In the genomic region with DNA sequence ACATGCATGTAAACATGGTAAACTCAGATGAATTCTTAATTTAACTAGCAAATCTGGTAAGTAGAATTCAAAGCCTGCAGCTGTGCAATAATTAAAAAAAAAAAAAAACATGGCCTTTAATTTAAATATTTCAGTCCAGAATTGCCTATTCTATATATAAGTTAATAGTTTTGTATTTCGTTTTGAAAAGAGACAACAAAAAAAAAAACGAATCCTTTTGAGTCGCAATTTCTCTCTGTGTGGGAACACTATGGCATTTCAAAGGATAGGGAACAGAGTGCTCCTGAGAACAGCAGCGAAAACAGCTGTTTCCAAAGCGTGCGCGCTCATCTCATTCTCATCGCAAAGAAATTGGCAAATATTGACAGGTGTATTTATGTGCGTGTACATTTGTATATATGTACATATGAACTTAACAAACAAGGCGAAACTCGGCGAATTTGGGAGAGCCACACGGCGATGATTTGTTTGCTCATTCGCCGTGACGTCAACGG, we compare ENCODE assay signal across 4 fruit fly cellular contexts.
TF ChIP-seq lines count a peak whose summit lies in the region.

No protein-coding gene starts in this region.

TF ChIP-seq in whole organism, embryonic, 481 proteins besides CTCF, POLR2A, EP300 and RAD21 (continued from another document and continues in another):
- TF ChIP-seq ham (GFP tag; IDR thresholded peaks at IDR 0.05; lab: Robert Waterston, UW) (no peak), CG14667 (GFP tag; IDR thresholded peaks at IDR 0.05; lab: Robert Waterston, UW) (no peak), crp (GFP tag; optimal IDR thresholded peaks at IDR 0.05; lab: Kevin White, UChicago) (peak in 1 of 2 experiments; percentile 44), CG1233 (GFP tag; optimal IDR thresholded peaks at IDR 0.05; lab: Kevin White, UChicago) (peak; percentile 47), CG10321 (GFP tag; IDR thresholded peaks at IDR 0.05; lab: Robert Waterston, UW) (no peak), sug (tag; optimal IDR thresholded peaks at IDR 0.05; lab: Kevin White, UChicago) (no peak), CG6683 (GFP tag; optimal IDR thresholded peaks at IDR 0.05; lab: Kevin White, UChicago) (peak; percentile 3), CG12155 (GFP tag; optimal IDR thresholded peaks at IDR 0.05; lab: Kevin White, UChicago) (peak; percentile 60), luna (GFP tag; optimal IDR thresholded peaks at IDR 0.05; lab: Kevin White, UChicago) (no peak), Eip74EF (GFP tag; optimal IDR thresholded peaks at IDR 0.05; lab: Kevin White, UChicago) (peak in 1 of 2 experiments; percentile 46), CG6689 (GFP tag; IDR thresholded peaks at IDR 0.05; lab: Robert Waterston, UW) (peak; percentile 65), sc (optimal IDR thresholded peaks at IDR 0.05; lab: Kevin White, UChicago) (no peak), sc (GFP tag; optimal IDR thresholded peaks at IDR 0.05; lab: Kevin White, UChicago) (peak; percentile 27), peb (GFP tag; IDR thresholded peaks at IDR 0.05; lab: Robert Waterston, UW) (no peak), CG18619 (GFP tag; optimal IDR thresholded peaks at IDR 0.05; lab: Kevin White, UChicago) (peak; percentile 45), CG31365 (tag; optimal IDR thresholded peaks at IDR 0.05; lab: Kevin White, UChicago) (peak; percentile 45), aop (GFP tag; IDR thresholded peaks at IDR 0.05; lab: Robert Waterston, UW) (no peak), CG1024 (GFP tag; IDR thresholded peaks at IDR 0.05; lab: Robert Waterston, UW) (no peak; the same call in 1 of the 2 replicates), Doc3 (GFP tag; IDR thresholded peaks at IDR 0.05; lab: Robert Waterston, UW; ENCODE audit: partially characterized antibody) (no peak), BtbVII (GFP tag; optimal IDR thresholded peaks at IDR 0.05; lab: Kevin White, UChicago) (peak; percentile 54), CG2202 (tag; optimal IDR thresholded peaks at IDR 0.05; lab: Kevin White, UChicago) (peak; percentile 23), scrt (GFP tag; optimal IDR thresholded peaks at IDR 0.05; lab: Kevin White, UChicago) (peak; percentile 32), CG15696 (tag; optimal IDR thresholded peaks at IDR 0.05; lab: Kevin White, UChicago) (peak; percentile 41), Sox102F (GFP tag; optimal IDR thresholded peaks at IDR 0.05; lab: Kevin White, UChicago) (peak; percentile 79), CG7987 (GFP tag; optimal IDR thresholded peaks at IDR 0.05; lab: Kevin White, UChicago) (peak; percentile 65), CG15269 (tag; optimal IDR thresholded peaks at IDR 0.05; lab: Kevin White, UChicago) (peak; percentile 66), CG9817 (tag; optimal IDR thresholded peaks at IDR 0.05; lab: Kevin White, UChicago) (peak; percentile 47), D19B (GFP tag; optimal IDR thresholded peaks at IDR 0.05; lab: Kevin White, UChicago) (peak; percentile 18), CG12942 (GFP tag; optimal IDR thresholded peaks at IDR 0.05; lab: Kevin White, UChicago) (peak; percentile 30), CG1792 (GFP tag; optimal IDR thresholded peaks at IDR 0.05; lab: Kevin White, UChicago) (no peak), odd (GFP tag; optimal IDR thresholded peaks at IDR 0.05; lab: Kevin White, UChicago) (peak; percentile 55)

TF ChIP-seq in whole organism, prepupa, 60 proteins besides CTCF, POLR2A, EP300 and RAD21 (continued from another document and continues in another):
- TF ChIP-seq CG32006 (GFP tag; optimal IDR thresholded peaks at IDR 0.05; lab: Kevin White, UChicago): peak; percentile 84
- no peak for TF ChIP-seq fd85E (GFP tag; optimal IDR thresholded peaks at IDR 0.05; lab: Kevin White, UChicago)
- no peak for TF ChIP-seq Hr38 (GFP tag; optimal IDR thresholded peaks at IDR 0.05; lab: Kevin White, UChicago)
- peak; percentile 69 for TF ChIP-seq eg (GFP tag; IDR thresholded peaks at IDR 0.05; lab: Robert Waterston, UW)
- TF ChIP-seq Gug (GFP tag; IDR thresholded peaks at IDR 0.05; lab: Robert Waterston, UW): peak; percentile 47; the same call in 1 of the 2 replicates
- peak; percentile 43 for TF ChIP-seq spab (GFP tag; optimal IDR thresholded peaks at IDR 0.05; lab: Kevin White, UChicago)
- peak; percentile 19 for TF ChIP-seq CG11902 (GFP tag; optimal IDR thresholded peaks at IDR 0.05; lab: Kevin White, UChicago)
- no peak for TF ChIP-seq CG11294 (GFP tag; IDR thresholded peaks at IDR 0.05; lab: Robert Waterston, UW)
- TF ChIP-seq fd59A (GFP tag; optimal IDR thresholded peaks at IDR 0.05; lab: Kevin White, UChicago): peak; percentile 38
- TF ChIP-seq topi (GFP tag; optimal IDR thresholded peaks at IDR 0.05; lab: Kevin White, UChicago): peak; percentile 76
- peak; percentile 86 for TF ChIP-seq fkh (GFP tag; optimal IDR thresholded peaks at IDR 0.05; lab: Kevin White, UChicago)
- TF ChIP-seq CG31627 (GFP tag; optimal IDR thresholded peaks at IDR 0.05; lab: Kevin White, UChicago): peak; percentile 75
- peak; percentile 73 for TF ChIP-seq CG6276 (GFP tag; optimal IDR thresholded peaks at IDR 0.05; lab: Kevin White, UChicago)
- TF ChIP-seq Met (GFP tag; optimal IDR thresholded peaks at IDR 0.05; lab: Kevin White, UChicago): peak; percentile 80
- TF ChIP-seq CG15336 (GFP tag; IDR thresholded peaks at IDR 0.05; lab: Robert Waterston, UW): peak; percentile 79
- TF ChIP-seq CG10669 (GFP tag; optimal IDR thresholded peaks at IDR 0.05; lab: Kevin White, UChicago): peak; percentile 60
- peak; percentile 20 for TF ChIP-seq CG6854 (GFP tag; optimal IDR thresholded peaks at IDR 0.05; lab: Kevin White, UChicago)
- TF ChIP-seq svp (GFP tag; lab: Kevin White, UChicago): peak; percentile 81
- peak; percentile 31 for TF ChIP-seq Blimp-1 (GFP tag; optimal IDR thresholded peaks at IDR 0.05; lab: Kevin White, UChicago)
- peak; percentile 50 for TF ChIP-seq Sox15 (GFP tag; optimal IDR thresholded peaks at IDR 0.05; lab: Kevin White, UChicago)
- TF ChIP-seq Eip93F (GFP tag; optimal IDR thresholded peaks at IDR 0.05; lab: Kevin White, UChicago): no peak
- TF ChIP-seq acj6 (GFP tag; optimal IDR thresholded peaks at IDR 0.05; lab: Kevin White, UChicago): peak; percentile 69
- peak; percentile 72; the same call in 2 of the 3 replicates for TF ChIP-seq CG6163 (GFP tag; IDR thresholded peaks at IDR 0.05; lab: Robert Waterston, UW)
- TF ChIP-seq dac (GFP tag; optimal IDR thresholded peaks at IDR 0.05; lab: Kevin White, UChicago): peak; percentile 57
- peak; percentile 66 for TF ChIP-seq CG10631 (GFP tag; optimal IDR thresholded peaks at IDR 0.05; lab: Kevin White, UChicago)
- peak; percentile 72 for TF ChIP-seq CG6792 (GFP tag; optimal IDR thresholded peaks at IDR 0.05; lab: Kevin White, UChicago)
- TF ChIP-seq lz (GFP tag; optimal IDR thresholded peaks at IDR 0.05; lab: Kevin White, UChicago): peak; percentile 76
- TF ChIP-seq achi (GFP tag; optimal IDR thresholded peaks at IDR 0.05; lab: Kevin White, UChicago): peak; percentile 75
- peak; percentile 69 for TF ChIP-seq vri (GFP tag; optimal IDR thresholded peaks at IDR 0.05; lab: Kevin White, UChicago)
- TF ChIP-seq CG4318 (GFP tag; optimal IDR thresholded peaks at IDR 0.05; lab: Kevin White, UChicago): peak; percentile 49
- TF ChIP-seq pdm3 (GFP tag; optimal IDR thresholded peaks at IDR 0.05; lab: Kevin White, UChicago): peak; percentile 73
- peak; percentile 32 for TF ChIP-seq dsx (GFP tag; optimal IDR thresholded peaks at IDR 0.05; lab: Kevin White, UChicago; ENCODE audit: poor library complexity, severe bottlenecking)

TF ChIP-seq in whole organism, pupa, 21 proteins besides CTCF, POLR2A, EP300 and RAD21 (continued from another document):
- peak; percentile 73 for TF ChIP-seq Pif1A (GFP tag; optimal IDR thresholded peaks at IDR 0.05; lab: Kevin White, UChicago)
- TF ChIP-seq Pif1B (GFP tag; optimal IDR thresholded peaks at IDR 0.05; lab: Kevin White, UChicago): peak; percentile 57
- peak; percentile 64 for TF ChIP-seq CG9948 (tag; optimal IDR thresholded peaks at IDR 0.05; lab: Kevin White, UChicago)

TF ChIP-seq in whole organism, wandering third instar larva, 38 proteins besides CTCF, POLR2A, EP300 and RAD21 (continued from another document):
- TF ChIP-seq OdsH (GFP tag; optimal IDR thresholded peaks at IDR 0.05; lab: Kevin White, UChicago): peak; percentile 59
- TF ChIP-seq Sp1 (GFP tag; optimal IDR thresholded peaks at IDR 0.05; lab: Kevin White, UChicago): peak; percentile 65
- TF ChIP-seq Hnf4 (GFP tag; optimal IDR thresholded peaks at IDR 0.05; lab: Kevin White, UChicago): peak; percentile 58
- no peak for TF ChIP-seq Vsx2 (GFP tag; optimal IDR thresholded peaks at IDR 0.05; lab: Kevin White, UChicago; ENCODE audit: partially characterized antibody)
- no peak for TF ChIP-seq Myc (optimal IDR thresholded peaks at IDR 0.05; lab: Kevin White, UChicago)
- peak; percentile 41 for TF ChIP-seq sage (GFP tag; optimal IDR thresholded peaks at IDR 0.05; lab: Kevin White, UChicago)
- TF ChIP-seq usp (GFP tag; optimal IDR thresholded peaks at IDR 0.05; lab: Kevin White, UChicago): no peak
- TF ChIP-seq Hr78 (GFP tag; optimal IDR thresholded peaks at IDR 0.05; lab: Kevin White, UChicago): no peak
- peak; percentile 73 for TF ChIP-seq br (GFP tag; optimal IDR thresholded peaks at IDR 0.05; lab: Kevin White, UChicago)
- no peak for TF ChIP-seq tai (GFP tag; optimal IDR thresholded peaks at IDR 0.05; lab: Kevin White, UChicago)
- TF ChIP-seq woc (GFP tag; optimal IDR thresholded peaks at IDR 0.05; lab: Kevin White, UChicago): peak; percentile 31
- TF ChIP-seq foxo (GFP tag; optimal IDR thresholded peaks at IDR 0.05; lab: Kevin White, UChicago): peak in 1 of 2 experiments; percentile 82
- TF ChIP-seq Rel (GFP tag; optimal IDR thresholded peaks at IDR 0.05; lab: Kevin White, UChicago): no peak
- peak; percentile 35 for TF ChIP-seq Rel (tag; optimal IDR thresholded peaks at IDR 0.05; lab: Kevin White, UChicago)
- no peak for TF ChIP-seq dl (GFP tag; optimal IDR thresholded peaks at IDR 0.05; lab: Kevin White, UChicago; ENCODE audit: insufficient read depth in 1 of 2, partially characterized antibody in 2 of 2)
- peak; percentile 36 for TF ChIP-seq sv (GFP tag; optimal IDR thresholded peaks at IDR 0.05; lab: Kevin White, UChicago)
- no peak for TF ChIP-seq N (GFP tag; optimal IDR thresholded peaks at IDR 0.05; lab: Kevin White, UChicago)
TF ChIP-seq in whole organism, wandering third instar larva: peak in this region for 20.
